Worm (Caenorhabditis elegans) whole organism, mixed stage, embryonic: Measurements from ENCODE around the gene col-116.
A peak's percentile ranks its signal among the peaks of the same experiment; 100 is the strongest.

Source experiments
- M03D4.4 ChIP-seq: sonication (generic microtip); optimal IDR thresholded peaks from 2 replicates; lab custom pipeline; 2017; ENCODE audit warnings: mild to moderate bottlenecking, missing genetic modification characterization, missing compliant biosample characterization
- bed-3 ChIP-seq: fragments of 200-800 bp; sonication (Bioruptor generic); optimal IDR thresholded peaks from 3 replicates; lab custom pipeline; 2018; ENCODE audit warnings: mild to moderate bottlenecking, missing genetic modification characterization, moderate library complexity, missing compliant biosample characterization
- blmp-1 ChIP-seq: fragments of 150-350 bp; optimal IDR thresholded peaks from 2 replicates; lab custom pipeline; 2014; ENCODE audit warnings: missing biosample characterization, missing genetic modification characterization
- ceh-39 ChIP-seq: fragments of 150-350 bp; optimal IDR thresholded peaks from 2 replicates; lab custom pipeline; 2014; ENCODE audit warnings: missing biosample characterization, missing genetic modification characterization
- ceh-43 ChIP-seq: fragments of 200-800 bp; sonication (Bioruptor generic); optimal IDR thresholded peaks from 2 replicates; lab custom pipeline; 2018; ENCODE audit warnings: mild to moderate bottlenecking, missing genetic modification characterization, moderate library complexity, missing compliant biosample characterization
- ceh-83 ChIP-seq: fragments of 200-800 bp; sonication (Bioruptor generic); optimal IDR thresholded peaks from 2 replicates; lab custom pipeline; 2018; ENCODE audit warnings: mild to moderate bottlenecking, missing genetic modification characterization, missing compliant biosample characterization
- ces-1 ChIP-seq: fragments of 150-350 bp; optimal IDR thresholded peaks from 2 replicates; lab custom pipeline; 2014; ENCODE audit warnings: missing biosample characterization, missing genetic modification reagents, missing genetic modification characterization
- cnd-1 ChIP-seq: fragments of 200-800 bp; sonication (Bioruptor generic); optimal IDR thresholded peaks from 2 replicates; lab custom pipeline; 2018; ENCODE audit warnings: mild to moderate bottlenecking, missing genetic modification characterization, missing compliant biosample characterization
- elt-3 ChIP-seq: fragments of 150-350 bp; optimal IDR thresholded peaks from 2 replicates; lab custom pipeline; 2014; ENCODE audit warnings: missing biosample characterization, missing genetic modification characterization
- flh-1 ChIP-seq: fragments of 200-800 bp; sonication (Bioruptor generic); optimal IDR thresholded peaks from 2 replicates; lab custom pipeline; 2018; ENCODE audit warnings: mild to moderate bottlenecking, missing genetic modification characterization, moderate library complexity, missing compliant biosample characterization
- ham-2 ChIP-seq: fragments of 200-800 bp; sonication (Bioruptor generic); optimal IDR thresholded peaks from 2 replicates; lab custom pipeline; 2018; ENCODE audit warnings: mild to moderate bottlenecking, missing genetic modification characterization, missing compliant biosample characterization
- hlh-1 ChIP-seq: fragments of 150-350 bp; optimal IDR thresholded peaks from 2 replicates; lab custom pipeline; 2014; ENCODE audit warnings: missing biosample characterization, missing genetic modification reagents, missing genetic modification characterization
- lin-13 ChIP-seq: fragments of 150-350 bp; optimal IDR thresholded peaks from 2 replicates; lab custom pipeline; 2014; ENCODE audit warnings: missing biosample characterization, missing genetic modification characterization
- lin-32 ChIP-seq: fragments of 200-800 bp; sonication (Bioruptor generic); optimal IDR thresholded peaks from 2 replicates; lab custom pipeline; 2018; ENCODE audit warnings: mild to moderate bottlenecking, missing genetic modification characterization, missing compliant biosample characterization
- mab-5 ChIP-seq: fragments of 150-350 bp; optimal IDR thresholded peaks from 2 replicates; lab custom pipeline; 2014; ENCODE audit warnings: missing biosample characterization, missing genetic modification characterization
- mep-1 ChIP-seq: fragments of 150-350 bp; optimal IDR thresholded peaks from 2 replicates; lab custom pipeline; 2017; ENCODE audit warnings: missing biosample characterization, missing genetic modification reagents, missing genetic modification characterization, inconsistent platforms
- mls-2 ChIP-seq: sonication (generic microtip); optimal IDR thresholded peaks from 2 replicates; lab custom pipeline; 2016; ENCODE audit warnings: mild to moderate bottlenecking, missing genetic modification characterization, moderate library complexity, missing compliant biosample characterization
- nhr-2 ChIP-seq: fragments of 150-350 bp; optimal IDR thresholded peaks from 2 replicates; lab custom pipeline; 2014; ENCODE audit warnings: missing biosample characterization, missing genetic modification characterization
- nhr-237 ChIP-seq: fragments of 150-350 bp; optimal IDR thresholded peaks from 2 replicates; lab custom pipeline; 2014; ENCODE audit warnings: missing biosample characterization, missing genetic modification characterization
- nhr-28 ChIP-seq: fragments of 150-350 bp; optimal IDR thresholded peaks from 2 replicates; lab custom pipeline; 2014; ENCODE audit warnings: missing biosample characterization, missing genetic modification characterization
- nhr-76 ChIP-seq: sonication (generic microtip); optimal IDR thresholded peaks from 2 replicates; lab custom pipeline; 2017; ENCODE audit warnings: missing biosample characterization, missing genetic modification characterization
- sem-2 ChIP-seq: fragments of 200-800 bp; sonication (Bioruptor generic); optimal IDR thresholded peaks from 2 replicates; lab custom pipeline; 2018; ENCODE audit warnings: mild to moderate bottlenecking, missing genetic modification characterization, missing compliant biosample characterization
- snpc-4 ChIP-seq: fragments of 150-350 bp; optimal IDR thresholded peaks from 2 replicates; lab custom pipeline; 2014; ENCODE audit warnings: missing biosample characterization, missing genetic modification characterization
- tbx-8 ChIP-seq: fragments of 200-800 bp; sonication (Bioruptor generic); optimal IDR thresholded peaks from 2 replicates; lab custom pipeline; 2018; ENCODE audit warnings: mild to moderate bottlenecking, missing genetic modification characterization, moderate library complexity, missing compliant biosample characterization
- unc-120 ChIP-seq: sonication (generic microtip); optimal IDR thresholded peaks from 2 replicates; lab custom pipeline; 2017; ENCODE audit warnings: missing genetic modification characterization, missing compliant biosample characterization; ENCODE audit not compliant: poor library complexity, severe bottlenecking
- unc-39 ChIP-seq: fragments of 150-350 bp; optimal IDR thresholded peaks from 2 replicates; lab custom pipeline; 2014; ENCODE audit warnings: missing biosample characterization, missing genetic modification characterization
- unc-62 ChIP-seq: fragments of 150-350 bp; optimal IDR thresholded peaks from 2 replicates; lab custom pipeline; 2014; ENCODE audit warnings: missing biosample characterization, missing genetic modification reagents, missing genetic modification characterization
- zip-8 ChIP-seq: fragments of 150-350 bp; optimal IDR thresholded peaks from 2 replicates; lab custom pipeline; 2014; ENCODE audit warnings: missing biosample characterization, missing genetic modification characterization
- ztf-11 ChIP-seq: fragments of 150-350 bp; optimal IDR thresholded peaks from 2 replicates; lab custom pipeline; 2014; ENCODE audit warnings: missing biosample characterization, missing genetic modification characterization

col-116 gene

ce11 chrIV:8379683-8380082 is 24.0 kb downstream of the col-116 start, which contains the start of gene praf-3:
Gene praf-3 (plus strand): TSS chrIV:8379983.
- TF ChIP-seq mep-1 (tag; lab: Kevin White, UChicago) (no peak), zip-8 (tag; lab: Kevin White, UChicago) (no peak), snpc-4 (tag; lab: Kevin White, UChicago) (no peak), unc-120 (no peak), elt-3 (tag; lab: Kevin White, UChicago) (no peak), bed-3 (GFP tag; lab: Kevin White, UChicago) (no peak), cnd-1 (tag; lab: Kevin White, UChicago) (no peak), hlh-1 (tag; lab: Kevin White, UChicago) (no peak), ztf-11 (no peak), ceh-83 (GFP tag; lab: Kevin White, UChicago) (no peak), M03D4.4 (tag; lab: Kevin White, UChicago) (no peak), blmp-1 (tag; lab: Kevin White, UChicago) (no peak), unc-39 (tag; lab: Kevin White, UChicago) (no peak), unc-62 (no peak), lin-13 (tag; lab: Kevin White, UChicago) (no peak)

ce11 chrIV:8380266-8380850 is 24.7 kb downstream of the col-116 start:
- TF ChIP-seq unc-120 (no peak), nhr-28 (no peak), zip-8 (tag; lab: Kevin White, UChicago) (no peak), lin-32 (GFP tag; lab: Kevin White, UChicago) (no peak), M03D4.4 (tag; lab: Kevin White, UChicago) (no peak), lin-13 (tag; lab: Kevin White, UChicago) (no peak), ceh-43 (GFP tag; lab: Kevin White, UChicago) (no peak)
- TF ChIP-seq, all 35 proteins: peak for 0

- TF ChIP-seq lin-32 (GFP tag; lab: Kevin White, UChicago) = no peak
- no peak for TF ChIP-seq ceh-83 (GFP tag; lab: Kevin White, UChicago)
- no peak for TF ChIP-seq bed-3 (GFP tag; lab: Kevin White, UChicago)
- no peak for TF ChIP-seq nhr-28
- TF ChIP-seq M03D4.4 (tag; lab: Kevin White, UChicago) = no peak
- no peak for TF ChIP-seq zip-8 (tag; lab: Kevin White, UChicago)
- no peak for TF ChIP-seq ceh-43 (GFP tag; lab: Kevin White, UChicago)
- no peak for TF ChIP-seq ces-1 (GFP tag; lab: Kevin White, UChicago)
- no peak for TF ChIP-seq ztf-11
- no peak for TF ChIP-seq nhr-2 (tag; lab: Kevin White, UChicago)
- no peak for TF ChIP-seq elt-3 (tag; lab: Kevin White, UChicago)
- TF ChIP-seq nhr-237 (tag; lab: Kevin White, UChicago) = no peak
- no peak for TF ChIP-seq flh-1 (GFP tag; lab: Kevin White, UChicago)
- no peak for TF ChIP-seq mab-5 (tag; lab: Kevin White, UChicago)
- no peak for TF ChIP-seq hlh-1 (tag; lab: Kevin White, UChicago)
- no peak for TF ChIP-seq sem-2 (GFP tag; lab: Kevin White, UChicago)
- TF ChIP-seq nhr-76 (tag; lab: Kevin White, UChicago) = no peak
- TF ChIP-seq tbx-8 = no peak
- TF ChIP-seq ceh-39 (tag; lab: Kevin White, UChicago) = no peak
These were observed 27.0 kb downstream of the col-116 start, which contains the start of gene D2096.9 for ce11 chrIV:8382695-8383094. Gene D2096.9 (minus strand): TSS chrIV:8382795.

DNA sequence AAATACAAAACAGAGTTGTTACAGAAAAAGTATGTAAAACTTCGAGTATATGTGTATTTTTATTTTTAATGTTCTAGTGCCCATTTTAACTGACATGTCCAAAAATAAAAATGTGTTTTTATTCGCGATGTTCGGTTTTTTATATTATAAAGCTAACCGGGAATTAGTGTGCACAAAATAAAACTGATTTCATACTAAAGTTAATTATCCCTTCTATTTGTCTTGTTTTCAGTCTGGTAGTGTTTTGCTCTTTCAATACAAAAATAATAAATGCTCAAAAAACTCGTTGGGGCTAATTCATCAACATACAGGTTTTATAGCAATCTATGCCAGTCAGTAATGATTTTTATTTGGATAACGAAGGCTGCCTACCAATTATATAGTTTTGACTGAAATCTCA is 29.0 kb downstream of the col-116 start:
- TF ChIP-seq unc-39 (tag; lab: Kevin White, UChicago) = no peak
- TF ChIP-seq ceh-43 (GFP tag; lab: Kevin White, UChicago) = no peak
- no peak for TF ChIP-seq bed-3 (GFP tag; lab: Kevin White, UChicago)
- TF ChIP-seq M03D4.4 (tag; lab: Kevin White, UChicago) = no peak
- no peak for TF ChIP-seq flh-1 (GFP tag; lab: Kevin White, UChicago)
- TF ChIP-seq ham-2 (GFP tag; lab: Kevin White, UChicago) = no peak
- no peak for TF ChIP-seq zip-8 (tag; lab: Kevin White, UChicago)
- TF ChIP-seq mls-2 = no peak
- no peak for TF ChIP-seq sem-2 (GFP tag; lab: Kevin White, UChicago)
- TF ChIP-seq hlh-1 (tag; lab: Kevin White, UChicago) = no peak

DNA sequence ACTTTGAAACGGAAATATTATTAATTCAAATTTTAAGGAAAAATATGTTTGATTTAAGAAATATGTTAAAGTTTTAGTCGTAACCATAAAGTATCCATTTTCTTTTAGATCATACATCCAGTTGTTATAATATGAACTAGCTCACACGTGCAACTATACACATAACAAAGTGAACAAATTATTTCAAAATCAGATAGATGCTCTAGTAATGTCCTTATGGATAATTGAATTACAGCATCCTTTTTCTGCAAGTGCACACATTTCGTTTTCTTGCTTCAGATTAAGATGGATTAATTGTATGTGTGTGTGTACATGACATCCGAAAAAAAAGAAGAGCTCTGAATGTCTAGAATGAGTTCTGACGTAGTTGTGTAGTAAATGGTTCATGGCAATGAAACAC is 30.0 kb downstream of the col-116 start:
- TF ChIP-seq ces-1 (GFP tag; lab: Kevin White, UChicago) (peak; percentile 78), unc-120 (no peak)
